Fruit fly (Drosophila melanogaster) whole organism, pupa: ENCODE results near the gene CG31789.

Experiments used
- CG10348 ChIP-seq: fragments of 200-800 bp; sonication (Bioruptor generic); IDR thresholded peaks from 2 replicates; pipeline ENCODE4 v1.3.6; 2022; ENCODE audit warnings: missing biosample characterization, missing genetic modification characterization
- CG12605 ChIP-seq: fragments of 200-800 bp; sonication (Bioruptor generic); IDR thresholded peaks from 2 replicates; pipeline ENCODE4 v1.3.6; 2022; ENCODE audit warnings: missing biosample characterization, missing genetic modification characterization
- CG13204 ChIP-seq: fragments of 200-800 bp; sonication (Bioruptor generic); optimal IDR thresholded peaks from 2 replicates; lab custom pipeline; 2018; ENCODE audit warnings: missing biosample characterization, mild to moderate bottlenecking, missing genetic modification characterization, moderate library complexity
- CG14655 ChIP-seq: fragments of 200-800 bp; sonication (Bioruptor generic); optimal IDR thresholded peaks from 3 replicates; lab custom pipeline; 2017; ENCODE audit warnings: mild to moderate bottlenecking, missing biosample characterization, missing genetic modification reagents, missing genetic modification characterization
- CG15710 ChIP-seq: fragments of 200-800 bp; sonication (Bioruptor generic); optimal IDR thresholded peaks from 2 replicates; lab custom pipeline; 2018; ENCODE audit warnings: missing biosample characterization, mild to moderate bottlenecking, missing genetic modification characterization, moderate library complexity
- CG17806 ChIP-seq: fragments of 200-800 bp; sonication (Bioruptor generic); optimal IDR thresholded peaks from 2 replicates; lab custom pipeline; 2018; ENCODE audit warnings: missing biosample characterization, mild to moderate bottlenecking, missing genetic modification characterization, moderate library complexity
- CG32121 ChIP-seq: fragments of 200-800 bp; sonication (Bioruptor generic); IDR thresholded peaks from 2 replicates; pipeline ENCODE4 v1.3.6; 2022; ENCODE audit warnings: missing biosample characterization, missing genetic modification characterization
- CG34367 ChIP-seq: fragments of 200-800 bp; sonication (Bioruptor generic); optimal IDR thresholded peaks from 2 replicates; lab custom pipeline; 2018; ENCODE audit warnings: missing biosample characterization, mild to moderate bottlenecking, missing genetic modification characterization
- CG4496 ChIP-seq: fragments of 200-800 bp; sonication (Bioruptor generic); IDR thresholded peaks from 3 replicates; pipeline ENCODE4 v1.3.6; 2022; ENCODE audit warnings: missing biosample characterization, missing genetic modification characterization
- CG8159 ChIP-seq: fragments of 200-800 bp; sonication (Bioruptor generic); optimal IDR thresholded peaks from 3 replicates; lab custom pipeline; 2018; ENCODE audit warnings: missing biosample characterization, mild to moderate bottlenecking, missing genetic modification characterization, moderate library complexity
- CG8301 ChIP-seq: fragments of 200-800 bp; sonication (Bioruptor generic); optimal IDR thresholded peaks from 2 replicates; lab custom pipeline; 2018; ENCODE audit warnings: missing biosample characterization, mild to moderate bottlenecking, missing genetic modification characterization
- CG9948 ChIP-seq: fragments of 200-800 bp; sonication (Bioruptor generic); optimal IDR thresholded peaks from 2 replicates; lab custom pipeline; 2018; ENCODE audit warnings: missing biosample characterization, mild to moderate bottlenecking, missing genetic modification characterization, moderate library complexity
- D1 ChIP-seq: fragments of 200-800 bp; sonication (Bioruptor generic); optimal IDR thresholded peaks from 2 replicates; lab custom pipeline; 2018; ENCODE audit warnings: missing biosample characterization, mild to moderate bottlenecking, missing genetic modification characterization, moderate library complexity
- EcR ChIP-seq: fragments of 200-800 bp; sonication (Bioruptor generic); optimal IDR thresholded peaks from 3 replicates; lab custom pipeline; 2019; ENCODE audit warnings: missing biosample characterization, missing genetic modification characterization, mild to moderate bottlenecking, moderate library complexity, missing genetic modification reagents
- Ets98B ChIP-seq: fragments of 200-800 bp; sonication (Bioruptor generic); IDR thresholded peaks from 2 replicates; pipeline ENCODE4 v1.3.6; 2022; ENCODE audit warnings: missing biosample characterization, missing genetic modification characterization
- Pif1A ChIP-seq: fragments of 200-800 bp; sonication (Bioruptor generic); optimal IDR thresholded peaks from 3 replicates; lab custom pipeline; 2016; ENCODE audit warnings: missing biosample characterization, missing genetic modification characterization
- Pif1B ChIP-seq: fragments of 200-800 bp; sonication (Bioruptor generic); optimal IDR thresholded peaks from 3 replicates; lab custom pipeline; 2016; ENCODE audit warnings: missing biosample characterization, missing genetic modification characterization
- Snoo ChIP-seq: fragments of 200-800 bp; sonication (Bioruptor generic); optimal IDR thresholded peaks from 3 replicates; lab custom pipeline; 2017; ENCODE audit warnings: missing biosample characterization, mild to moderate bottlenecking, missing genetic modification characterization, inconsistent platforms
- fd96Ca ChIP-seq: fragments of 200-800 bp; sonication (Bioruptor generic); IDR thresholded peaks from 3 replicates; pipeline ENCODE4 v1.3.6; 2022; ENCODE audit warnings: missing biosample characterization, missing genetic modification characterization
- gl ChIP-seq: fragments of 200-800 bp; sonication (Bioruptor generic); optimal IDR thresholded peaks from 2 replicates; lab custom pipeline; 2018; ENCODE audit warnings: missing biosample characterization, mild to moderate bottlenecking, missing genetic modification characterization
- rn ChIP-seq: fragments of 200-800 bp; sonication (Bioruptor generic); IDR thresholded peaks from 2 replicates; pipeline ENCODE4 v1.3.6; 2022; ENCODE audit warnings: missing biosample characterization, missing genetic modification characterization

Gene CG31789

dm6 chr2L:18605549-18605948 lies at the start of gene CG31789:
TSS of gene CG31789 (plus strand) at chr2L:18605928.
- TF ChIP-seq CG15710 (tag; lab: Kevin White, UChicago) (no peak), CG4496 (GFP tag; lab: Robert Waterston, UW) (no peak), CG8159 (tag; lab: Kevin White, UChicago) (no peak), rn (no peak), CG8301 (tag; lab: Kevin White, UChicago) (no peak), CG34367 (no peak), D1 (tag; lab: Kevin White, UChicago) (no peak), CG14655 (GFP tag; lab: Kevin White, UChicago) (no peak), CG9948 (tag; lab: Kevin White, UChicago) (no peak), CG17806 (tag; lab: Kevin White, UChicago) (no peak), gl (no peak)

- no peak for TF ChIP-seq D1 (tag; lab: Kevin White, UChicago)
- no peak for TF ChIP-seq CG4496 (GFP tag; lab: Robert Waterston, UW)
- TF ChIP-seq EcR (GFP tag; lab: Kevin White, UChicago) = no peak
- no peak for TF ChIP-seq CG34367
- no peak for TF ChIP-seq CG8159 (tag; lab: Kevin White, UChicago)
- no peak for TF ChIP-seq rn
- no peak for TF ChIP-seq fd96Ca
- no peak for TF ChIP-seq CG17806 (tag; lab: Kevin White, UChicago)
- no peak for TF ChIP-seq CG12605
- TF ChIP-seq Pif1B (GFP tag; lab: Kevin White, UChicago) = no peak
- TF ChIP-seq CG32121 (GFP tag; lab: Robert Waterston, UW) = no peak
Measured at dm6 chr2L:18556384-18556783, 49.3 kb upstream of the CG31789 start.

dm6 chr2L:18557965-18558537 lies 47.7 kb upstream of the CG31789 start:
- TF ChIP-seq CG14655 (GFP tag; lab: Kevin White, UChicago) = peak; percentile 77
- peak; percentile 81 for TF ChIP-seq CG12605
- TF ChIP-seq CG32121 (GFP tag; lab: Robert Waterston, UW) = peak; percentile 86
- peak; percentile 42 for TF ChIP-seq EcR (GFP tag; lab: Kevin White, UChicago)
- peak; percentile 79 for TF ChIP-seq CG4496 (GFP tag; lab: Robert Waterston, UW)
- TF ChIP-seq D1 (tag; lab: Kevin White, UChicago) = no peak
- TF ChIP-seq Ets98B (GFP tag; lab: Robert Waterston, UW) = peak; percentile 78
- TF ChIP-seq CG8301 (tag; lab: Kevin White, UChicago) = peak; percentile 69
- no peak for TF ChIP-seq gl
- TF ChIP-seq CG15710 (tag; lab: Kevin White, UChicago) = peak; percentile 64
- TF ChIP-seq Pif1B (GFP tag; lab: Kevin White, UChicago) = peak; percentile 35
- peak; percentile 53; the same call in 1 of the 3 replicates for TF ChIP-seq fd96Ca
- TF ChIP-seq CG9948 (tag; lab: Kevin White, UChicago) = peak; percentile 63
- no peak for TF ChIP-seq CG13204 (GFP tag; lab: Kevin White, UChicago)
- TF ChIP-seq Snoo (tag; lab: Kevin White, UChicago) = peak; percentile 58
- TF ChIP-seq CG17806 (tag; lab: Kevin White, UChicago) = peak; percentile 67
- peak; percentile 58; the same call in 1 of the 2 replicates for TF ChIP-seq rn
- peak; percentile 22 for TF ChIP-seq CG34367
- peak; percentile 40; the same call in 1 of the 2 replicates for TF ChIP-seq CG10348
- peak; percentile 46 for TF ChIP-seq Pif1A (GFP tag; lab: Kevin White, UChicago)
- TF ChIP-seq CG8159 (tag; lab: Kevin White, UChicago) = peak; percentile 80

- TF ChIP-seq CG13204 (GFP tag; lab: Kevin White, UChicago) = no peak
- TF ChIP-seq CG34367 = no peak
- TF ChIP-seq Pif1B (GFP tag; lab: Kevin White, UChicago) = no peak
- no peak for TF ChIP-seq CG8301 (tag; lab: Kevin White, UChicago)
- TF ChIP-seq CG8159 (tag; lab: Kevin White, UChicago) = no peak
- TF ChIP-seq CG17806 (tag; lab: Kevin White, UChicago) = no peak
- no peak for TF ChIP-seq gl
- TF ChIP-seq rn = no peak
- TF ChIP-seq EcR (GFP tag; lab: Kevin White, UChicago) = no peak
- no peak for TF ChIP-seq CG12605
- no peak for TF ChIP-seq D1 (tag; lab: Kevin White, UChicago)
- TF ChIP-seq fd96Ca = no peak
- TF ChIP-seq CG32121 (GFP tag; lab: Robert Waterston, UW) = no peak
- no peak for TF ChIP-seq Snoo (tag; lab: Kevin White, UChicago)
- TF ChIP-seq CG10348 = no peak
Measured at dm6 chr2L:18559084-18559483, 46.6 kb upstream of the CG31789 start.

- TF ChIP-seq CG12605 (no peak), gl (no peak), CG8301 (tag; lab: Kevin White, UChicago) (no peak), CG4496 (GFP tag; lab: Robert Waterston, UW) (no peak), CG14655 (GFP tag; lab: Kevin White, UChicago) (no peak), rn (no peak), Ets98B (GFP tag; lab: Robert Waterston, UW) (no peak), CG32121 (GFP tag; lab: Robert Waterston, UW) (no peak), Pif1A (GFP tag; lab: Kevin White, UChicago) (no peak), D1 (tag; lab: Kevin White, UChicago) (no peak), CG17806 (tag; lab: Kevin White, UChicago) (no peak), Snoo (tag; lab: Kevin White, UChicago) (no peak), CG34367 (no peak), fd96Ca (no peak), CG13204 (GFP tag; lab: Kevin White, UChicago) (no peak), CG9948 (tag; lab: Kevin White, UChicago) (no peak), CG8159 (tag; lab: Kevin White, UChicago) (no peak), CG10348 (no peak), Pif1B (GFP tag; lab: Kevin White, UChicago) (no peak), CG15710 (tag; lab: Kevin White, UChicago) (no peak)
Measured at dm6 chr2L:18561018-18561417, 44.7 kb upstream of the CG31789 start.
